Fruit fly (Drosophila melanogaster): ENCODE results near the gene CG31087.

DNA sequence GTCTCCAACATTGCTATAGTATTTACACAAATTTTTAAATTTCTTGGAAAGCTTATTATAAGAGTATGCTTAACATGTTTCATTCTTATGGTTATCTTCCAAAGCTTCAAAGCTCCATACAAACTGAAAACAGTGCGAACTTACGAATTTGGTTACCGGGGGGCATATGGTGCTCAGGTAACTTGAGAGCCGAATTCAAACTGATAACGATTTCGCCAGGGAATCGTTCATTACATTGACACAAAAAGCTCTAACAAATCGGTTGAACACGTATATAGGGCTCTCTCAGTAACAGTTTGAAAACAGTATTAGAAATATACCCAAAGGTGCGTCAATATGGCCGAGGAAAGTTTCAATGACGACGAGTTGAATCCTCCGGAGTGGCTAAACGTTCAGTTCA is 13.1 kb downstream of the CG31087 start, which contains the start of gene CG13659:
- TF ChIP-seq ss (GFP tag; optimal IDR thresholded peaks at IDR 0.05) (no peak), CG32006 (GFP tag; optimal IDR thresholded peaks at IDR 0.05) (no peak), CG3919 (GFP tag; optimal IDR thresholded peaks at IDR 0.05) (no peak), Blimp-1 (GFP tag; optimal IDR thresholded peaks at IDR 0.05) (no peak), Met (GFP tag; optimal IDR thresholded peaks at IDR 0.05) (no peak), dsx (GFP tag; optimal IDR thresholded peaks at IDR 0.05; ENCODE audit: poor library complexity, severe bottlenecking) (no peak), CG8632 (GFP tag; optimal IDR thresholded peaks at IDR 0.05) (no peak), Ets21C (GFP tag; optimal IDR thresholded peaks at IDR 0.05) (no peak), lz (GFP tag; optimal IDR thresholded peaks at IDR 0.05) (no peak), Eip93F (GFP tag; optimal IDR thresholded peaks at IDR 0.05) (no peak), Hr4 (GFP tag; optimal IDR thresholded peaks at IDR 0.05) (no peak), CG34406 (GFP tag; optimal IDR thresholded peaks at IDR 0.05) (no peak), spab (GFP tag; optimal IDR thresholded peaks at IDR 0.05) (no peak)

Data from whole organism, prepupa.